Worm (Caenorhabditis elegans) whole organism, L3 larva: ENCODE data around the gene prde-1.

Source experiments
- R02D3.7 ChIP-seq: fragments of 150-350 bp; optimal IDR thresholded peaks from 2 replicates; lab custom pipeline; 2014; ENCODE audit warnings: missing biosample characterization, missing genetic modification characterization
- aly-2 ChIP-seq: fragments of 150-350 bp; optimal IDR thresholded peaks from 2 replicates; lab custom pipeline; 2014; ENCODE audit warnings: missing biosample characterization, missing genetic modification characterization
- ama-1 ChIP-seq: fragments of 150-350 bp; optimal IDR thresholded peaks from 2 replicates; lab custom pipeline; 2018
- ceh-82 ChIP-seq: fragments of 150-350 bp; optimal IDR thresholded peaks from 2 replicates; lab custom pipeline; 2014; ENCODE audit warnings: missing biosample characterization, missing genetic modification characterization
- fkh-10 ChIP-seq: sonication (generic microtip); optimal IDR thresholded peaks from 2 replicates; lab custom pipeline; 2017; ENCODE audit warnings: missing biosample characterization, missing genetic modification reagents, missing genetic modification characterization
- lin-39 ChIP-seq: fragments of 150-350 bp; optimal IDR thresholded peaks from 2 replicates; lab custom pipeline; 2018; ENCODE audit warnings: missing biosample characterization, missing genetic modification reagents, missing genetic modification characterization
- nhr-237 ChIP-seq: fragments of 150-350 bp; optimal IDR thresholded peaks from 2 replicates; lab custom pipeline; 2014; ENCODE audit warnings: missing biosample characterization, missing genetic modification characterization
- nhr-76 ChIP-seq: fragments of 150-350 bp; sonication (generic microtip); optimal IDR thresholded peaks from 5 replicates; lab custom pipeline; 2014; ENCODE audit warnings: missing biosample characterization, missing genetic modification characterization
- pha-4 ChIP-seq: fragments of 150-350 bp; optimal IDR thresholded peaks from 2 replicates; lab custom pipeline; 2014; ENCODE audit warnings: missing biosample characterization, missing genetic modification reagents, missing genetic modification characterization
- skn-1 ChIP-seq: fragments of 150-350 bp; optimal IDR thresholded peaks from 2 replicates; lab custom pipeline; 2014; ENCODE audit warnings: missing biosample characterization, missing genetic modification characterization

- TF ChIP-seq pha-4 (tag; lab: Kevin White, UChicago), result peak; percentile 87
- TF ChIP-seq nhr-76 (tag; lab: Kevin White, UChicago), result no peak
- no peak for TF ChIP-seq R02D3.7 (tag; lab: Kevin White, UChicago)
- TF ChIP-seq aly-2, result no peak
- no peak for TF ChIP-seq fkh-10 (GFP tag; lab: Kevin White, UChicago)
- TF ChIP-seq ceh-82 (tag; lab: Kevin White, UChicago), result no peak
- TF ChIP-seq lin-39 (tag; lab: Kevin White, UChicago), result peak; percentile 96
- TF ChIP-seq skn-1 (tag; lab: Kevin White, UChicago), result no peak
- peak; percentile 96 for TF ChIP-seq ama-1 (lab: Kevin White, UChicago)
- no peak for TF ChIP-seq nhr-237 (tag; lab: Kevin White, UChicago)
These were observed 28.6 kb downstream of the prde-1 start for ce11 chrV:15566511-15567178.
